Worm (Caenorhabditis elegans): ENCODE data around the gene str-88.

Gene str-88

DNA sequence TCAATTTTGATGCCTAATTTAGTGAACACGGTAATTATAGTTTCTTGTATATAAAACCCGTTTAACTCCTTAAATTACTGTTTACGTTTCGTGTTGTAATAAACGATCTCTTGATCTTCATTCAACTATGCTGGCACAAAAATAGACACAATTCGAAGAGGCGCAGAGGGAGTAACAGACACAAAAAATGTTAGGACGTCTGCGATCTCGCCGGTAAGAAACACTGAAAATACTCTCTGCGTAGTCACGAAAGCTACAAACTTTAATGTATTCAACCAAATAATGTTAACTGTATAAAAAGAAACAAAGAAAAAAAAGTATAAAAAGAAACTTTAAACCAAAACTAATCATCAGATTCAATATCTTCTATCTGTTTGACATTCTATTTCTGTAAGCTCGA is 2.8 kb downstream of the str-88 start, which contains the start of gene dhs-23:
Gene dhs-23 (plus strand): TSS at position 363 of the 400 bp plus-strand sequence.
- no peak for TF ChIP-seq lin-13 (tag; optimal IDR thresholded peaks at IDR 0.05)
- no peak for TF ChIP-seq nhr-237 (tag; optimal IDR thresholded peaks at IDR 0.05)
- TF ChIP-seq hlh-1 (tag; optimal IDR thresholded peaks at IDR 0.05): no peak
- TF ChIP-seq ztf-11 (tag; optimal IDR thresholded peaks at IDR 0.05): no peak
- TF ChIP-seq cnd-1 (tag; optimal IDR thresholded peaks at IDR 0.05): no peak
- no peak for TF ChIP-seq ceh-83 (GFP tag; optimal IDR thresholded peaks at IDR 0.05)
- TF ChIP-seq ham-2 (GFP tag; optimal IDR thresholded peaks at IDR 0.05): no peak
- TF ChIP-seq sem-2 (GFP tag; optimal IDR thresholded peaks at IDR 0.05): no peak
- no peak for TF ChIP-seq unc-62 (GFP tag; optimal IDR thresholded peaks at IDR 0.05)
- no peak for TF ChIP-seq nhr-12 (tag; optimal IDR thresholded peaks at IDR 0.05)
- no peak for TF ChIP-seq blmp-1 (tag; optimal IDR thresholded peaks at IDR 0.05)
- TF ChIP-seq sptf-1 (tag; optimal IDR thresholded peaks at IDR 0.05): no peak
- no peak for TF ChIP-seq lin-32 (GFP tag; optimal IDR thresholded peaks at IDR 0.05)
- TF ChIP-seq ceh-43 (GFP tag; optimal IDR thresholded peaks at IDR 0.05): no peak
- no peak for TF ChIP-seq ces-1 (GFP tag; optimal IDR thresholded peaks at IDR 0.05)
- TF ChIP-seq drap-1 (GFP tag; optimal IDR thresholded peaks at IDR 0.05): no peak
- no peak for TF ChIP-seq M03D4.4 (tag; optimal IDR thresholded peaks at IDR 0.05)
- TF ChIP-seq bed-3 (GFP tag; optimal IDR thresholded peaks at IDR 0.05): no peak
- no peak for TF ChIP-seq snpc-4 (tag; optimal IDR thresholded peaks at IDR 0.05)
- no peak for TF ChIP-seq nhr-28 (tag; optimal IDR thresholded peaks at IDR 0.05)

DNA sequence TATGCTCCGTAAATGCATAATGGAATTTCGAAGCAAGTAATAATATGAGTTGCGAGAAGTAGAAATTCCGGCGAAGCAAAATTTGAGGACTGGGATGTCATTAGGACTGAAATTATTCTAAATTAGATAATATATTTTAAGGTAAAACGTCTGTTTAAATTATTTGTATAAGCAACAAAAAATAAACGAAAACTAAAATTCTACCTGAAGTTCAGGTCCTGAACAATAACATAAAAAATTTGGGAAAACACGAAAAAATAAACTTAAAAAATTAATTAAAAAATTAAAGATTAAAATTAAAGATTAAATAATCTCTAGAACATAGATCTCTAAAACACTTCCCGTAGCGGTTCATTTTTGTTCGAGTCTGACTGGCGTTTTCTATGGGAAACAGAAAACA is 3.8 kb downstream of the str-88 start, which contains the start of gene srh-251:
Gene srh-251 (minus strand): TSS at position 101 of the 400 bp plus-strand sequence.
- TF ChIP-seq unc-120 (tag; optimal IDR thresholded peaks at IDR 0.05; ENCODE audit: poor library complexity, severe bottlenecking) (no peak), pha-4 (tag; optimal IDR thresholded peaks at IDR 0.05) (no peak), lin-32 (GFP tag; optimal IDR thresholded peaks at IDR 0.05) (no peak), nhr-2 (tag; optimal IDR thresholded peaks at IDR 0.05) (no peak), tbx-8 (GFP tag; optimal IDR thresholded peaks at IDR 0.05) (no peak), ces-1 (GFP tag; optimal IDR thresholded peaks at IDR 0.05) (no peak), elt-3 (tag; optimal IDR thresholded peaks at IDR 0.05) (no peak), zip-8 (tag; optimal IDR thresholded peaks at IDR 0.05) (no peak), nhr-76 (tag; optimal IDR thresholded peaks at IDR 0.05) (no peak), flh-1 (GFP tag; optimal IDR thresholded peaks at IDR 0.05) (no peak), ham-2 (GFP tag; optimal IDR thresholded peaks at IDR 0.05) (no peak), M03D4.4 (tag; optimal IDR thresholded peaks at IDR 0.05) (no peak), mep-1 (tag; optimal IDR thresholded peaks at IDR 0.05) (no peak), drap-1 (GFP tag; optimal IDR thresholded peaks at IDR 0.05) (no peak), nhr-12 (tag; optimal IDR thresholded peaks at IDR 0.05) (no peak), unc-62 (GFP tag; optimal IDR thresholded peaks at IDR 0.05) (no peak), snpc-4 (tag; optimal IDR thresholded peaks at IDR 0.05) (no peak)

- no peak for TF ChIP-seq lin-13 (tag; optimal IDR thresholded peaks at IDR 0.05)
These were observed 5.7 kb downstream of the str-88 start, which contains the start of gene srh-122 for ce11 chrV:15377903-15378302. srh-122 (minus strand) TSS chrV:15378003.

DNA sequence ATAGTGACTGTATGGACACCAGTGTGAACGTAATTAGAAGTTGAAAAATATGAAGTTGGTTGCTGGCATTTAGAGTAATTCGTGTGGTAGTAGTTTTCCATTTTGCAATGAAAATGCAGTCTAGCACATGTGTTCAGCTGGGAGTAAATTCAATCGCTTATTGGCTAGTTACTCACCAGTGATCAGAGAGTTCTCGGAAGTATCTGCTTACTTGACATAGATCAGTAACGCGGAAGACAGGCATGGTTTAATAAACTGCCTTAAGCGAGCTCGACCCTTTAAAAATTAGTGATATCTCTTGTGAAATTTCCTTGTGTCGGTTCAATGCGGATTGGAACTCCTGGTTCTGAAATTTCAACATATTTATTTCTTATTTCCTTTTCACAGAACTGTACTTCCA is 7.4 kb downstream of the str-88 start, which contains the start of gene srh-52:
Gene srh-52 (minus strand): TSS at position 101 of the 400 bp plus-strand sequence.
- TF ChIP-seq unc-62 (GFP tag; optimal IDR thresholded peaks at IDR 0.05) (no peak), zip-8 (tag; optimal IDR thresholded peaks at IDR 0.05) (no peak), ceh-83 (GFP tag; optimal IDR thresholded peaks at IDR 0.05) (no peak), nhr-2 (tag; optimal IDR thresholded peaks at IDR 0.05) (no peak), nhr-12 (tag; optimal IDR thresholded peaks at IDR 0.05) (no peak), elt-1 (tag; optimal IDR thresholded peaks at IDR 0.05; ENCODE audit: borderline replicate concordance, insufficient read depth) (no peak), ces-1 (GFP tag; optimal IDR thresholded peaks at IDR 0.05) (no peak), unc-39 (tag; optimal IDR thresholded peaks at IDR 0.05) (no peak), mls-2 (tag; optimal IDR thresholded peaks at IDR 0.05) (no peak)

DNA sequence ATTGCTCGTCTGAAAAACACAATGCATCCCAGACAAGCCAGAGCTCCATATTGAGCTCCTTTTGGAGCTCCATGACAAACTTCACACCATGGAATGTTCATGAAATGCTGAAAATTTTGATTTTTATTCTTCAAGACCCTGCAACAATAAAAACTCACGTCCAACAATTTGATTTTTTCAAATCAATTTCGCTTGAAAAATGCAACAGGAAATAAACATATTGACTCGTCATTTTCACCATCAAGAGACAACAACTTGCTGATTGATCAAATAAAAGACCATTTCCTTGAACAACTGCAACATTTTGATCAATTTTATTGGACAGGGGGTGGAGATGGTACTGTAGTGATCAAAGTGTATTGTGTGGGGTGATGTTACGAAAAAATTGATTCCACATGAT is 13.9 kb downstream of the str-88 start, which contains the start of gene nhr-269:
Gene nhr-269 (minus strand): TSS at position 101 of the 400 bp plus-strand sequence.
- no peak for TF ChIP-seq nhr-237 (tag; optimal IDR thresholded peaks at IDR 0.05)
- TF ChIP-seq ceh-39 (tag; optimal IDR thresholded peaks at IDR 0.05): no peak
- no peak for TF ChIP-seq flh-1 (GFP tag; optimal IDR thresholded peaks at IDR 0.05)
- no peak for TF ChIP-seq mab-5 (tag; optimal IDR thresholded peaks at IDR 0.05)
- TF ChIP-seq ceh-83 (GFP tag; optimal IDR thresholded peaks at IDR 0.05): no peak
- TF ChIP-seq mep-1 (tag; optimal IDR thresholded peaks at IDR 0.05): no peak
- TF ChIP-seq elt-3 (tag; optimal IDR thresholded peaks at IDR 0.05): no peak
- TF ChIP-seq bed-3 (GFP tag; optimal IDR thresholded peaks at IDR 0.05): no peak
- no peak for TF ChIP-seq sem-2 (GFP tag; optimal IDR thresholded peaks at IDR 0.05)
- TF ChIP-seq lin-32 (GFP tag; optimal IDR thresholded peaks at IDR 0.05): no peak

All from whole organism, mixed stage, embryonic.